Fruit fly (Drosophila melanogaster) whole organism, embryonic: Measurements from ENCODE around the gene CG32170.
A peak's percentile ranks its signal among the peaks of the same experiment; 100 is the strongest.

Experiments used
- ATbp ChIP-seq: fragments of 200-800 bp; sonication (Bioruptor generic); optimal IDR thresholded peaks from 2 replicates; lab custom pipeline; 2017; ENCODE audit warnings: missing biosample characterization, mild to moderate bottlenecking, missing genetic modification characterization, missing genetic modification reagents
- Ada2b ChIP-seq: fragments of 200-800 bp; sonication (Bioruptor generic); IDR thresholded peaks from 2 replicates; pipeline ENCODE4 v1.3.6; 2022; ENCODE audit warnings: missing biosample characterization, missing genetic modification characterization
- B-H1 ChIP-seq: fragments of 200-800 bp; sonication (Bioruptor generic); IDR thresholded peaks from 3 replicates; pipeline ENCODE4 v1.3.6; 2022; ENCODE audit warnings: missing biosample characterization, missing genetic modification characterization
- Bteb2 ChIP-seq: fragments of 200-800 bp; sonication (Bioruptor generic); optimal IDR thresholded peaks from 2 replicates; lab custom pipeline; 2016; ENCODE audit warnings: missing biosample characterization, missing genetic modification characterization
- CG10147 ChIP-seq: fragments of 200-800 bp; sonication (Bioruptor generic); optimal IDR thresholded peaks from 2 replicates; lab custom pipeline; 2019; ENCODE audit warnings: missing biosample characterization, mild to moderate bottlenecking, missing genetic modification characterization, moderate library complexity
- CG10462 ChIP-seq: fragments of 200-800 bp; sonication (Bioruptor generic); optimal IDR thresholded peaks from 2 replicates; lab custom pipeline; 2016; ENCODE audit warnings: missing biosample characterization, missing genetic modification characterization
- CG11247 ChIP-seq: fragments of 200-800 bp; sonication (Bioruptor generic); IDR thresholded peaks from 2 replicates; pipeline ENCODE4 v1.3.6; 2022; ENCODE audit warnings: missing biosample characterization, missing genetic modification characterization
- CG12299 ChIP-seq: fragments of 200-800 bp; sonication (Bioruptor generic); optimal IDR thresholded peaks from 2 replicates; lab custom pipeline; 2018; ENCODE audit warnings: missing biosample characterization, mild to moderate bottlenecking, missing genetic modification characterization
- CG13424 ChIP-seq: fragments of 200-800 bp; sonication (Bioruptor generic); optimal IDR thresholded peaks from 2 replicates; lab custom pipeline; 2019; ENCODE audit warnings: missing biosample characterization, mild to moderate bottlenecking, missing genetic modification characterization, moderate library complexity
- CG14710 ChIP-seq: fragments of 200-800 bp; sonication (Bioruptor generic); optimal IDR thresholded peaks from 3 replicates; lab custom pipeline; 2019; ENCODE audit warnings: missing biosample characterization, mild to moderate bottlenecking, missing genetic modification characterization, moderate library complexity
- CG1602 ChIP-seq: fragments of 200-800 bp; sonication (Bioruptor generic); optimal IDR thresholded peaks from 3 replicates; lab custom pipeline; 2016; ENCODE audit warnings: missing biosample characterization, missing genetic modification characterization
- CG1603 ChIP-seq: fragments of 200-800 bp; sonication (Bioruptor generic); optimal IDR thresholded peaks from 2 replicates; lab custom pipeline; 2019; ENCODE audit warnings: missing biosample characterization, mild to moderate bottlenecking, missing genetic modification characterization, moderate library complexity
- CG2712 ChIP-seq: fragments of 200-800 bp; optimal IDR thresholded peaks from 3 replicates; lab custom pipeline; 2019; ENCODE audit warnings: missing biosample characterization, mild to moderate bottlenecking, missing genetic modification characterization, moderate library complexity
- CG32772 ChIP-seq: fragments of 200-800 bp; sonication (Bioruptor generic); IDR thresholded peaks from 2 replicates; pipeline ENCODE4 v1.3.6; 2022; ENCODE audit warnings: missing biosample characterization, missing genetic modification characterization
- CG4328 ChIP-seq: fragments of 200-800 bp; sonication (Bioruptor generic); optimal IDR thresholded peaks from 3 replicates; lab custom pipeline; 2017; ENCODE audit warnings: missing biosample characterization, missing genetic modification reagents, missing genetic modification characterization
- CG5245 ChIP-seq: fragments of 200-800 bp; sonication (Bioruptor generic); optimal IDR thresholded peaks from 3 replicates; lab custom pipeline; 2016; ENCODE audit warnings: missing biosample characterization, missing genetic modification characterization
- CG6254 ChIP-seq: fragments of 200-800 bp; sonication (Bioruptor generic); optimal IDR thresholded peaks from 3 replicates; lab custom pipeline; 2017; ENCODE audit warnings: mild to moderate bottlenecking, missing biosample characterization, missing genetic modification reagents, missing genetic modification characterization
- CG7839 ChIP-seq: fragments of 200-800 bp; sonication (Bioruptor generic); optimal IDR thresholded peaks from 3 replicates; lab custom pipeline; 2018; ENCODE audit warnings: missing biosample characterization, mild to moderate bottlenecking, missing genetic modification characterization, moderate library complexity
- CG9215 ChIP-seq: fragments of 200-800 bp; sonication (Bioruptor generic); IDR thresholded peaks from 2 replicates; pipeline ENCODE4 v1.3.6; 2022; ENCODE audit warnings: missing biosample characterization, missing genetic modification characterization
- CG9797 ChIP-seq: fragments of 200-800 bp; sonication (Bioruptor generic); optimal IDR thresholded peaks from 3 replicates; lab custom pipeline; 2018; ENCODE audit warnings: missing biosample characterization, mild to moderate bottlenecking, missing genetic modification characterization
- D19B ChIP-seq: fragments of 200-800 bp; sonication (Bioruptor generic); optimal IDR thresholded peaks from 2 replicates; lab custom pipeline; 2017; ENCODE audit warnings: missing biosample characterization, mild to moderate bottlenecking, missing genetic modification characterization
- Fer2 ChIP-seq: fragments of 200-800 bp; sonication (Bioruptor generic); optimal IDR thresholded peaks from 2 replicates; lab custom pipeline; 2018; ENCODE audit warnings: missing biosample characterization, mild to moderate bottlenecking, missing genetic modification characterization, moderate library complexity
- Hmr ChIP-seq: fragments of 200-800 bp; sonication (Bioruptor generic); optimal IDR thresholded peaks from 3 replicates; lab custom pipeline; 2017; ENCODE audit warnings: mild to moderate bottlenecking, missing biosample characterization, missing genetic modification reagents, missing genetic modification characterization
- Hr39 ChIP-seq: fragments of >200 bp; optimal IDR thresholded peaks from 2 replicates; lab custom pipeline; 2017
- MTF-1 ChIP-seq: fragments of 200-800 bp; sonication (Bioruptor generic); optimal IDR thresholded peaks from 2 replicates; lab custom pipeline; 2018; ENCODE audit warnings: missing biosample characterization, mild to moderate bottlenecking, missing genetic modification characterization, borderline replicate concordance
- Max ChIP-seq: fragments of 200-800 bp; sonication (Bioruptor generic); optimal IDR thresholded peaks from 2 replicates; lab custom pipeline; 2016; ENCODE audit warnings: missing biosample characterization, mild to moderate bottlenecking, missing genetic modification characterization
- NK7.1 ChIP-seq: fragments of 200-800 bp; sonication (Bioruptor generic); optimal IDR thresholded peaks from 3 replicates; lab custom pipeline; 2016; ENCODE audit warnings: missing biosample characterization, missing genetic modification characterization
- Pdp1 ChIP-seq, 2 experiments: fragments of 200-800 bp; sonication (Bioruptor generic); optimal IDR thresholded peaks; 3 replicates each; lab custom pipeline; 2016; ENCODE audit warnings: missing biosample characterization in 2 of 2, missing genetic modification characterization in 2 of 2, mild to moderate bottlenecking in 1 of 2, moderate library complexity in 1 of 2
- Poxn ChIP-seq: fragments of 200-800 bp; sonication (Bioruptor generic); IDR thresholded peaks from 2 replicates; pipeline ENCODE4 v1.3.6; 2022; ENCODE audit warnings: missing biosample characterization, missing genetic modification characterization
- Ravus ChIP-seq: fragments of 200-800 bp; sonication (Bioruptor generic); IDR thresholded peaks from 2 replicates; pipeline ENCODE4 v1.3.6; 2022; ENCODE audit warnings: missing biosample characterization, missing genetic modification characterization
- Scr ChIP-seq: fragments of 200-800 bp; sonication (Bioruptor generic); IDR thresholded peaks from 2 replicates; pipeline ENCODE4 v1.3.6; 2022; ENCODE audit warnings: missing biosample characterization, missing genetic modification characterization; ENCODE audit not compliant: partially characterized antibody
- Trl ChIP-seq, 3 experiments: fragments of >200 bp in 2 of 3; fragments of 200-800 bp in 1 of 3; sonication (Bioruptor generic) in 1 of 3; optimal IDR thresholded peaks; 2 replicates in 1 of 3; 3 replicates in 2 of 3; lab custom pipeline; 2016 to 2017; ENCODE audit warnings: missing biosample characterization in 1 of 3, missing genetic modification characterization in 1 of 3
- da ChIP-seq: fragments of 200-800 bp; sonication (Bioruptor generic); optimal IDR thresholded peaks from 2 replicates; lab custom pipeline; 2016; ENCODE audit warnings: missing biosample characterization, missing genetic modification characterization
- dysf ChIP-seq: fragments of 200-800 bp; sonication (Bioruptor generic); IDR thresholded peaks from 3 replicates; pipeline ENCODE4 v1.3.6; 2022; ENCODE audit warnings: missing biosample characterization, missing genetic modification characterization
- gsb ChIP-seq: fragments of 200-800 bp; sonication (Bioruptor generic); IDR thresholded peaks from 2 replicates; pipeline ENCODE4 v1.3.6; 2022; ENCODE audit warnings: missing biosample characterization, missing genetic modification characterization
- gt ChIP-seq: fragments of 200-800 bp; sonication (Bioruptor generic); IDR thresholded peaks from 2 replicates; pipeline ENCODE4 v1.3.6; 2022; ENCODE audit warnings: missing biosample characterization, missing genetic modification characterization
- hbn ChIP-seq: fragments of 200-800 bp; sonication (Bioruptor generic); IDR thresholded peaks from 2 replicates; pipeline ENCODE4 v1.3.6; 2022; ENCODE audit warnings: missing biosample characterization, missing genetic modification characterization; ENCODE audit not compliant: partially characterized antibody
- hkb ChIP-seq, 2 experiments: fragments of 200-800 bp in 1 of 2; fragments of >200 bp in 1 of 2; sonication (Bioruptor generic) in 1 of 2; IDR thresholded peaks in 1 of 2; optimal IDR thresholded peaks in 1 of 2; 2 replicates each; pipeline versions ENCODE4 v1.3.6 to Lab custom; 2017 to 2022; ENCODE audit warnings: missing biosample characterization in 1 of 2, missing genetic modification characterization in 1 of 2
- jigr1 ChIP-seq: fragments of 200-800 bp; sonication (Bioruptor generic); IDR thresholded peaks from 3 replicates; pipeline ENCODE4 v1.3.6; 2022; ENCODE audit warnings: missing biosample characterization, missing genetic modification characterization
- jumu ChIP-seq: fragments of 200-800 bp; sonication (Bioruptor generic); optimal IDR thresholded peaks from 3 replicates; lab custom pipeline; 2016; ENCODE audit warnings: missing biosample characterization, missing genetic modification characterization
- klu ChIP-seq: fragments of 200-800 bp; sonication (Bioruptor generic); IDR thresholded peaks from 2 replicates; pipeline ENCODE4 v1.3.6; 2022; ENCODE audit warnings: missing biosample characterization, missing genetic modification characterization
- mam ChIP-seq: fragments of 200-800 bp; sonication (Bioruptor generic); optimal IDR thresholded peaks from 3 replicates; lab custom pipeline; 2016; ENCODE audit warnings: missing biosample characterization, missing genetic modification characterization
- onecut ChIP-seq: fragments of 200-800 bp; sonication (Bioruptor generic); IDR thresholded peaks from 2 replicates; pipeline ENCODE4 v1.3.6; 2022; ENCODE audit warnings: missing biosample characterization, missing genetic modification characterization
- pfk ChIP-seq: fragments of 200-800 bp; sonication (Bioruptor generic); optimal IDR thresholded peaks from 2 replicates; lab custom pipeline; 2018; ENCODE audit warnings: missing biosample characterization, mild to moderate bottlenecking, missing genetic modification characterization, moderate library complexity
- shn ChIP-seq: fragments of 200-800 bp; sonication (Bioruptor generic); optimal IDR thresholded peaks from 3 replicates; lab custom pipeline; 2016; ENCODE audit warnings: missing biosample characterization, missing genetic modification characterization
- sug ChIP-seq: fragments of 200-800 bp; optimal IDR thresholded peaks from 2 replicates; lab custom pipeline; 2019; ENCODE audit warnings: missing biosample characterization, mild to moderate bottlenecking, missing genetic modification characterization, moderate library complexity
- tgo ChIP-seq: fragments of 200-800 bp; sonication (Bioruptor generic); IDR thresholded peaks from 3 replicates; pipeline ENCODE4 v1.3.6; 2022; ENCODE audit warnings: missing biosample characterization, missing genetic modification characterization
- toy ChIP-seq: fragments of 200-800 bp; sonication (Bioruptor generic); IDR thresholded peaks from 2 replicates; pipeline ENCODE4 v1.3.6; 2022; ENCODE audit warnings: missing biosample characterization, missing genetic modification characterization
- unc-4 ChIP-seq: fragments of 200-800 bp; sonication (Bioruptor generic); IDR thresholded peaks from 2 replicates; pipeline ENCODE4 v1.3.6; 2022; ENCODE audit warnings: missing biosample characterization, missing genetic modification characterization; ENCODE audit not compliant: partially characterized antibody
- unpg ChIP-seq: fragments of 200-800 bp; sonication (Bioruptor generic); optimal IDR thresholded peaks from 3 replicates; lab custom pipeline; 2018; ENCODE audit warnings: missing biosample characterization, mild to moderate bottlenecking, missing genetic modification characterization, moderate library complexity

Gene CG32170

dm6 chr3L:16872487-16872955 is 4.6 kb upstream of the CG32170 start (continued):
- TF ChIP-seq klu (GFP tag; lab: Robert Waterston, UW), result no peak
- peak; percentile 83 for TF ChIP-seq Hmr (GFP tag; lab: Kevin White, UChicago)
- TF ChIP-seq dysf, result peak; percentile 80
- peak; percentile 73 for TF ChIP-seq CG12299 (tag; lab: Kevin White, UChicago)
- TF ChIP-seq CG9215, result peak; percentile 35; the same call in 1 of the 2 replicates
- TF ChIP-seq CG10147 (GFP tag; lab: Kevin White, UChicago), result peak; percentile 75
- no peak for TF ChIP-seq gt (GFP tag; lab: Robert Waterston, UW)
- no peak for TF ChIP-seq Poxn (GFP tag; lab: Robert Waterston, UW)
- peak; percentile 41 for TF ChIP-seq Fer2 (tag; lab: Kevin White, UChicago)
- peak; percentile 80 for TF ChIP-seq CG7839
- TF ChIP-seq pfk (GFP tag; lab: Kevin White, UChicago), result no peak
- peak; percentile 62 for TF ChIP-seq CG1603
- peak; percentile 57 for TF ChIP-seq Max (GFP tag; lab: Kevin White, UChicago)
- TF ChIP-seq onecut, result no peak
- TF ChIP-seq CG4328 (GFP tag; lab: Kevin White, UChicago), result no peak
- peak; percentile 50 for TF ChIP-seq CG6254
- TF ChIP-seq hkb (optimal IDR thresholded peaks at IDR 0.05; lab: Kevin White, UChicago), result no peak
- peak; percentile 81 for TF ChIP-seq hkb (GFP tag; IDR thresholded peaks at IDR 0.05; lab: Robert Waterston, UW)
- TF ChIP-seq unc-4 (GFP tag; lab: Robert Waterston, UW), result no peak
- peak; percentile 50 for TF ChIP-seq NK7.1 (GFP tag; lab: Kevin White, UChicago)
- no peak for TF ChIP-seq shn (GFP tag; lab: Kevin White, UChicago)
- TF ChIP-seq MTF-1, result no peak
- no peak for TF ChIP-seq Scr (GFP tag; lab: Robert Waterston, UW)
- peak; percentile 54 for TF ChIP-seq tgo (GFP tag; lab: Robert Waterston, UW)
- peak; percentile 43 for TF ChIP-seq CG5245
- peak; percentile 30 for TF ChIP-seq CG10462 (GFP tag; lab: Kevin White, UChicago)
- TF ChIP-seq CG32772 (GFP tag; lab: Robert Waterston, UW), result no peak
- peak; percentile 27; the same call in 1 of the 2 replicates for TF ChIP-seq Ada2b (GFP tag; lab: Robert Waterston, UW)
- TF ChIP-seq CG14710 (tag; lab: Kevin White, UChicago), result peak; percentile 34
- peak; percentile 53 for TF ChIP-seq sug (tag; lab: Kevin White, UChicago)
- TF ChIP-seq gsb (GFP tag; lab: Robert Waterston, UW), result no peak
- peak; percentile 61 for TF ChIP-seq ATbp
- TF ChIP-seq Pdp1 (GFP tag; optimal IDR thresholded peaks at IDR 0.05; lab: Kevin White, UChicago), result peak; percentile 44 to 55
- TF ChIP-seq CG9797 (GFP tag; lab: Kevin White, UChicago), result no peak
- TF ChIP-seq da (GFP tag; lab: Kevin White, UChicago), result no peak
- TF ChIP-seq jigr1 (GFP tag; lab: Robert Waterston, UW), result peak; percentile 22; the same call in 1 of the 3 replicates
- TF ChIP-seq hbn (GFP tag; lab: Robert Waterston, UW), result no peak
- TF ChIP-seq toy (GFP tag; lab: Robert Waterston, UW), result no peak
- TF ChIP-seq Hr39 (lab: Kevin White, UChicago), result no peak
- no peak for TF ChIP-seq Ravus (GFP tag; lab: Robert Waterston, UW)
- peak; percentile 78 for TF ChIP-seq CG2712 (tag; lab: Kevin White, UChicago)
- peak; percentile 79 for TF ChIP-seq unpg (GFP tag; lab: Kevin White, UChicago)
- TF ChIP-seq CG11247 (GFP tag; lab: Robert Waterston, UW), result no peak
- TF ChIP-seq D19B (GFP tag; lab: Kevin White, UChicago), result peak; percentile 1
- peak; percentile 51 for TF ChIP-seq mam
- peak; percentile 80 for TF ChIP-seq CG13424 (tag; lab: Kevin White, UChicago)
- TF ChIP-seq CG1602 (GFP tag; lab: Kevin White, UChicago), result peak; percentile 34
- TF ChIP-seq B-H1 (GFP tag; lab: Robert Waterston, UW), result peak; percentile 21; the same call in 1 of the 3 replicates
- peak; percentile 69 for TF ChIP-seq Bteb2 (GFP tag; lab: Kevin White, UChicago)
- TF ChIP-seq jumu, result peak; percentile 10
- no peak for TF ChIP-seq Trl (optimal IDR thresholded peaks at IDR 0.05; lab: Kevin White, UChicago)
- peak; percentile 53 for TF ChIP-seq Trl (GFP tag; optimal IDR thresholded peaks at IDR 0.05; lab: Kevin White, UChicago)
